Worm (Caenorhabditis elegans) whole organism, late embryonic: Measurements from ENCODE around the gene F35C11.2.

Experiments
- C38D4.7 ChIP-seq: fragments of 200-800 bp; sonication (Bioruptor generic); optimal IDR thresholded peaks from 2 replicates; lab custom pipeline; 2018; ENCODE audit warnings: mild to moderate bottlenecking, missing genetic modification characterization, moderate library complexity, missing compliant biosample characterization
- K09A11.1 ChIP-seq: sonication (generic microtip); optimal IDR thresholded peaks from 2 replicates; lab custom pipeline; 2017; ENCODE audit warnings: antibody characterized with exemption, mild to moderate bottlenecking, missing genetic modification characterization, missing compliant biosample characterization; ENCODE audit not compliant: insufficient read depth
- ahr-1 ChIP-seq: sonication (generic microtip); optimal IDR thresholded peaks from 2 replicates; lab custom pipeline; 2016; ENCODE audit warnings: missing genetic modification characterization, missing compliant biosample characterization
- ceh-14 ChIP-seq: sonication (generic microtip); optimal IDR thresholded peaks from 2 replicates; lab custom pipeline; 2016; ENCODE audit warnings: missing genotype, missing genetic modification characterization, missing compliant biosample characterization
- ceh-19 ChIP-seq: fragments of 200-800 bp; sonication (Bioruptor generic); optimal IDR thresholded peaks from 2 replicates; lab custom pipeline; 2018; ENCODE audit warnings: mild to moderate bottlenecking, missing genetic modification characterization, missing compliant biosample characterization
- ceh-22 ChIP-seq: sonication (generic microtip); optimal IDR thresholded peaks from 2 replicates; lab custom pipeline; 2017; ENCODE audit warnings: missing biosample characterization, missing genetic modification characterization
- ceh-30 ChIP-seq: fragments of 150-350 bp; optimal IDR thresholded peaks from 2 replicates; lab custom pipeline; 2014; ENCODE audit warnings: missing biosample characterization, missing genetic modification characterization
- ceh-31 ChIP-seq: sonication (generic microtip); optimal IDR thresholded peaks from 2 replicates; lab custom pipeline; 2016; ENCODE audit warnings: missing genetic modification characterization, missing compliant biosample characterization
- che-1 ChIP-seq: sonication (generic microtip); optimal IDR thresholded peaks from 2 replicates; lab custom pipeline; 2016; ENCODE audit warnings: mild to moderate bottlenecking, missing genetic modification characterization, missing compliant biosample characterization
- dve-1 ChIP-seq: sonication (generic microtip); optimal IDR thresholded peaks from 2 replicates; lab custom pipeline; 2017; ENCODE audit warnings: antibody characterized with exemption, mild to moderate bottlenecking, missing genetic modification characterization, missing compliant biosample characterization
- elt-2 ChIP-seq: sonication (generic microtip); optimal IDR thresholded peaks from 2 replicates; lab custom pipeline; 2016; ENCODE audit warnings: missing genetic modification reagents, missing genetic modification characterization, missing compliant biosample characterization
- elt-4 ChIP-seq: sonication (generic microtip); optimal IDR thresholded peaks from 2 replicates; lab custom pipeline; 2016; ENCODE audit warnings: missing genetic modification characterization, missing compliant biosample characterization
- ets-4 ChIP-seq: sonication (generic microtip); optimal IDR thresholded peaks from 2 replicates; lab custom pipeline; 2016; ENCODE audit warnings: missing genetic modification characterization, missing compliant biosample characterization
- fax-1 ChIP-seq: sonication (generic microtip); optimal IDR thresholded peaks from 2 replicates; lab custom pipeline; 2016; ENCODE audit warnings: missing genotype, missing genetic modification characterization, missing compliant biosample characterization
- gmeb-2 ChIP-seq: sonication (generic microtip); optimal IDR thresholded peaks from 2 replicates; lab custom pipeline; 2016; ENCODE audit warnings: missing genetic modification characterization, inconsistent platforms, missing compliant biosample characterization
- hlh-30 ChIP-seq: sonication (generic microtip); optimal IDR thresholded peaks from 2 replicates; lab custom pipeline; 2017; ENCODE audit warnings: antibody characterized with exemption, missing genetic modification characterization, missing compliant biosample characterization; ENCODE audit not compliant: insufficient read depth
- hlh-6 ChIP-seq: sonication (generic microtip); optimal IDR thresholded peaks from 2 replicates; lab custom pipeline; 2016; ENCODE audit warnings: missing genotype, missing genetic modification characterization, missing compliant biosample characterization
- hlh-8 ChIP-seq: sonication (generic microtip); optimal IDR thresholded peaks from 2 replicates; lab custom pipeline; 2016; ENCODE audit warnings: missing genotype, missing genetic modification characterization, missing compliant biosample characterization
- madf-2 ChIP-seq: sonication (generic microtip); optimal IDR thresholded peaks from 2 replicates; lab custom pipeline; 2017; ENCODE audit warnings: missing genetic modification characterization, missing compliant biosample characterization
- nfya-1 ChIP-seq: sonication (generic microtip); optimal IDR thresholded peaks from 2 replicates; lab custom pipeline; 2017; ENCODE audit warnings: missing genetic modification characterization, mild to moderate bottlenecking, missing compliant biosample characterization, antibody characterized with exemption, moderate library complexity
- nhr-232 ChIP-seq: sonication (generic microtip); optimal IDR thresholded peaks from 2 replicates; lab custom pipeline; 2016; ENCODE audit warnings: missing genetic modification characterization, missing compliant biosample characterization
- npax-4 ChIP-seq: sonication (generic microtip); optimal IDR thresholded peaks from 2 replicates; lab custom pipeline; 2016; ENCODE audit warnings: missing genetic modification characterization, missing compliant biosample characterization
- pat-9 ChIP-seq: fragments of 200-800 bp; sonication (Bioruptor generic); optimal IDR thresholded peaks from 2 replicates; lab custom pipeline; 2018; ENCODE audit warnings: mild to moderate bottlenecking, missing genetic modification characterization, moderate library complexity, missing compliant biosample characterization
- pax-1 ChIP-seq: fragments of 150-350 bp; optimal IDR thresholded peaks from 2 replicates; lab custom pipeline; 2014; ENCODE audit warnings: missing biosample characterization, missing genetic modification characterization
- rnt-1 ChIP-seq: sonication (generic microtip); optimal IDR thresholded peaks from 2 replicates; lab custom pipeline; 2016; ENCODE audit warnings: missing genetic modification characterization, missing compliant biosample characterization
- sdc-2 ChIP-seq: sonication (generic microtip); optimal IDR thresholded peaks from 2 replicates; lab custom pipeline; 2016; ENCODE audit warnings: missing genotype, missing genetic modification characterization, missing compliant biosample characterization
- sox-2 ChIP-seq: fragments of 200-800 bp; sonication (Bioruptor generic); IDR thresholded peaks from 2 replicates; pipeline ENCODE4 v1.3.6; 2022; ENCODE audit warnings: missing genetic modification reagents, missing genetic modification characterization, missing compliant biosample characterization
- syd-9 ChIP-seq: sonication (generic microtip); optimal IDR thresholded peaks from 2 replicates; lab custom pipeline; 2016; ENCODE audit warnings: mild to moderate bottlenecking, missing genetic modification characterization, moderate library complexity, missing compliant biosample characterization
- tbx-2 ChIP-seq: sonication (generic microtip); optimal IDR thresholded peaks from 2 replicates; lab custom pipeline; 2016; ENCODE audit warnings: missing genetic modification characterization, missing compliant biosample characterization
- tbx-7 ChIP-seq: sonication (generic microtip); optimal IDR thresholded peaks from 2 replicates; lab custom pipeline; 2016; ENCODE audit warnings: missing genotype, missing genetic modification characterization, missing compliant biosample characterization
- ttx-3 ChIP-seq: sonication (generic microtip); optimal IDR thresholded peaks from 2 replicates; lab custom pipeline; 2016; ENCODE audit warnings: missing genetic modification reagents, missing genetic modification characterization, missing compliant biosample characterization
- unc-42 ChIP-seq: sonication (generic microtip); optimal IDR thresholded peaks from 2 replicates; lab custom pipeline; 2016; ENCODE audit warnings: missing genotype, missing genetic modification characterization, missing compliant biosample characterization
- unc-55 ChIP-seq: sonication (generic microtip); optimal IDR thresholded peaks from 2 replicates; lab custom pipeline; 2017; ENCODE audit warnings: missing biosample characterization, missing genetic modification reagents, missing genetic modification characterization

Gene F35C11.2

DNA sequence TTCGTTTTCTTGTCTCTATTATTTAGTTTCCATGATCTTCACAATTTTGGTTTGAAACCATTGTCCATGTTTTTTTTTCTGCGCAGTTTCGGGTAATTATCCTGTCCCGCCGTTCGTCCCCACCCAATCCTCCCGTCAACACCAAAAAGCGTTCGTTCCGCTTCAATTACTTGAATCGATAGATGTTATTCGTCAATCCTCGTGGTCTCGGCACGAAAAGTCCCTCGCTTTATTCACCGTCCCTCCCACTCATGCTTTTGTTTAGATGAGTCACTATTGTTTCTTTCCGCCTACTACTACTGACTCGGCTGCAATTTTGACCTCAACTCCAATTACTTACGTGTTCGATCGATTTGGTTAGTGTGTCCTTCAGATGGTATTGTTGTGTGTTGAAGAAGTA, 25.2 kb downstream of the F35C11.2 start:
- TF ChIP-seq ttx-3 = no peak
- TF ChIP-seq ceh-22 (tag; lab: Kevin White, UChicago) = no peak
- TF ChIP-seq pax-1 (tag; lab: Kevin White, UChicago) = peak; percentile 87
- no peak for TF ChIP-seq unc-55 (GFP tag; lab: Kevin White, UChicago)
- TF ChIP-seq hlh-8 (tag; lab: Kevin White, UChicago) = no peak
- TF ChIP-seq madf-2 (tag; lab: Kevin White, UChicago) = no peak
- TF ChIP-seq ets-4 (tag; lab: Kevin White, UChicago) = no peak
- no peak for TF ChIP-seq dve-1
- TF ChIP-seq C38D4.7 = no peak
- TF ChIP-seq sox-2 = peak; percentile 32; the same call in 1 of the 2 replicates
- no peak for TF ChIP-seq ceh-19 (GFP tag; lab: Kevin White, UChicago)
- TF ChIP-seq fax-1 (tag; lab: Kevin White, UChicago) = no peak
- no peak for TF ChIP-seq sdc-2
- no peak for TF ChIP-seq nhr-232
- TF ChIP-seq hlh-6 (tag; lab: Kevin White, UChicago) = no peak
- TF ChIP-seq elt-4 (tag; lab: Kevin White, UChicago) = no peak
- TF ChIP-seq rnt-1 (tag; lab: Kevin White, UChicago) = no peak
- peak; percentile 59 for TF ChIP-seq ceh-31 (tag; lab: Kevin White, UChicago)
- TF ChIP-seq, all 69 proteins: peak for 3

DNA sequence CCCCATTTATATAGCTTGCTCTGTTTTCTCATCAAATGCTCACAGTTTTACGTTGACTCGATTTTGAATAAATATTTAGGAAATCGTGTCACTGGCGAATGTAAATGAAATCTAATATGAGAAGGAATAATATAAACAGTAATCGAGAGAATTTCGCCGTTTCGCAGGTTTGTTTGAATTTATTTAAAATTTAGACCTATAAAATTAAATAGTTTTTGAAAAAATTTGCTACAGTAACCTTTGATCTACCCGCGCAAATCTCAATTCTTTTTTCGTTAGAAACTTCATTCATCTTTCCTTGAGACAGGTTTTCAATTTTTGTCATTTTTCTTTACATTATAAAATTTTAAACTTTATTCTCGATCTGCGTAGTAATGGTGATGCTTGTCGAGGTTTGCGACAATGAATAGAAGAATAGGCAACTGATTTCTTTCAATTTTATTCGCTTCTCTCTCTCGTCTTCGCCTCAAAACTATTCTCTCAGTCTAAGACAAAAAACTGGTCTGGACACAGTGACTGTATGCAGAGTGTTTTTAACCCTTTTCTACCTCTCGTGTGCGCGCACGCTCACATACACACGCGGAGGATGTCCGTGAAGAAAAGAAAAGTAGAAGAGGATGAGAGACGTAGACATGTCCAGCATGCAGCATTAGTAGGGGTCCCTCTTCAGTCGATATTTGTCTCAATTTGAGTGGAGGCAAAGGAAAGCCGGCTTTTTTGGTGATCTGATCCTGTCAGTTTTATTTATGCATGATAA, 26.1 kb downstream of the F35C11.2 start, which contains the start of gene dab-1:
Gene dab-1, plus strand, starts transcription at position 78 of the 757 bp plus-strand sequence.
- TF ChIP-seq ets-4 (tag; lab: Kevin White, UChicago) = no peak
- TF ChIP-seq nfya-1 = peak; percentile 32
- TF ChIP-seq ceh-19 (GFP tag; lab: Kevin White, UChicago) = peak; percentile 37
- peak; percentile 30 for TF ChIP-seq unc-55 (GFP tag; lab: Kevin White, UChicago)
- peak; percentile 6 for TF ChIP-seq ceh-31 (tag; lab: Kevin White, UChicago)
- no peak for TF ChIP-seq tbx-7 (tag; lab: Kevin White, UChicago)
- TF ChIP-seq elt-2 (tag; lab: Kevin White, UChicago) = peak; percentile 3
- peak; percentile 49 for TF ChIP-seq hlh-30 (tag; lab: Kevin White, UChicago)
- TF ChIP-seq dve-1 = no peak
- TF ChIP-seq unc-42 = no peak
- no peak; the same call in 1 of the 2 replicates for TF ChIP-seq sox-2

DNA sequence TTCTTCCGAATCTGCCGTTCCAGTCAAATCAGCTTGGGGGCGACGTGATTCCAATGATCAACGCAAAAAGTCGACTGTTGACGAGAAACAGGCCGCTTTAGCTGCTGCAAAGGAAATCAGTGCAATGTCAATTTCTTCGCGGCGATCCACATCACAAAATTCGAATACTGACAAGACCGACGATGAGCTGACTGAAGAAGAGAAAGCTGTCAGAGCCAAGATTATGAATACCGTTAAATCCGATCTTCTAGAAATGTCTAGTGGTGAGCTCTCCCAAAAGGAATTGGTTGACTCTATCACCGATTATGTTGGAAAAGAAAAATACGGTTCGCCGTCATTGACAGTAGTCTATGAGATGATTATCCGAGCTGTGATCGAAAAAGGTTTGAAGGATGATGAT, 28.4 kb downstream of the F35C11.2 start:
- no peak for TF ChIP-seq npax-4 (tag; lab: Kevin White, UChicago)
- no peak for TF ChIP-seq C38D4.7
- no peak for TF ChIP-seq rnt-1 (tag; lab: Kevin White, UChicago)
- no peak for TF ChIP-seq K09A11.1 (tag; lab: Kevin White, UChicago)
- TF ChIP-seq tbx-7 (tag; lab: Kevin White, UChicago) = no peak
- no peak for TF ChIP-seq pax-1 (tag; lab: Kevin White, UChicago)
- no peak for TF ChIP-seq hlh-6 (tag; lab: Kevin White, UChicago)
- TF ChIP-seq hlh-30 (tag; lab: Kevin White, UChicago) = no peak
- no peak for TF ChIP-seq gmeb-2 (tag; lab: Kevin White, UChicago)
- no peak for TF ChIP-seq che-1
- TF ChIP-seq tbx-2 (tag; lab: Kevin White, UChicago) = no peak
- no peak for TF ChIP-seq ceh-31 (tag; lab: Kevin White, UChicago)
- no peak for TF ChIP-seq ttx-3
- no peak for TF ChIP-seq ahr-1

DNA sequence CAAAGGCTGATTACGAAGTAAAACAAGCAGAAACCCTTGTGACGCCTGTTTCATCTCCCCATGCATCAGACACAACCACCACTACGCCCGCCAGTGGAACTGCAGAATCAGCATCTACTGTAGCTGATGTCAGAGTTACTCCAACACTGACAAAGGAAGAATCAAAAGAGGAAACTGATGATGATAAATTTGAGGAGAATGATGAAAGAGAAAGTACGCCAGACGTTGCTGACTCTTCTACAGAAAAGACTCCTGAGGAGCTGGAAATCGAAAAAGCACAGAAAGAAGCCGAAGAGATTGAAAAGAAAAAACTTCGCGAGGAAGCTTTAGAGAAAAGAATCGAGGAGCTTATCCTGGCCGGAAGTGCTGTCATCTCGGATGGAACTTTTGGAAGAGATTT, 30.4 kb downstream of the F35C11.2 start:
- TF ChIP-seq sox-2 (no peak), unc-42 (no peak), syd-9 (tag; lab: Kevin White, UChicago) (no peak), pat-9 (tag; lab: Kevin White, UChicago) (no peak), ceh-30 (tag; lab: Kevin White, UChicago) (no peak), hlh-8 (tag; lab: Kevin White, UChicago) (no peak), nfya-1 (no peak), ahr-1 (no peak), ceh-14 (tag; lab: Kevin White, UChicago) (no peak)
